Worm (Caenorhabditis elegans) whole organism, late embryonic: ENCODE results near the gene got-2.2.

Experiments
- C08G9.2 ChIP-seq: sonication (generic microtip); optimal IDR thresholded peaks from 2 replicates; lab custom pipeline; 2016; ENCODE audit warnings: mild to moderate bottlenecking, missing genetic modification characterization, moderate library complexity, missing compliant biosample characterization
- ama-1 ChIP-seq: fragments of 150-350 bp; optimal IDR thresholded peaks from 2 replicates; lab custom pipeline; 2014
- ceh-14 ChIP-seq: sonication (generic microtip); optimal IDR thresholded peaks from 2 replicates; lab custom pipeline; 2016; ENCODE audit warnings: missing genotype, missing genetic modification characterization, missing compliant biosample characterization
- eyg-1 ChIP-seq: sonication (generic microtip); optimal IDR thresholded peaks from 2 replicates; lab custom pipeline; 2016; ENCODE audit warnings: missing genotype, missing genetic modification characterization, missing compliant biosample characterization
- nhr-232 ChIP-seq: sonication (generic microtip); optimal IDR thresholded peaks from 2 replicates; lab custom pipeline; 2016; ENCODE audit warnings: missing genetic modification characterization, missing compliant biosample characterization
- pqm-1 ChIP-seq: sonication (generic microtip); optimal IDR thresholded peaks from 2 replicates; lab custom pipeline; 2016; ENCODE audit warnings: missing genetic modification characterization, missing compliant biosample characterization
- sox-4 ChIP-seq: sonication (generic microtip); optimal IDR thresholded peaks from 2 replicates; lab custom pipeline; 2017; ENCODE audit warnings: mild to moderate bottlenecking, missing genetic modification characterization, inconsistent platforms, missing compliant biosample characterization

DNA sequence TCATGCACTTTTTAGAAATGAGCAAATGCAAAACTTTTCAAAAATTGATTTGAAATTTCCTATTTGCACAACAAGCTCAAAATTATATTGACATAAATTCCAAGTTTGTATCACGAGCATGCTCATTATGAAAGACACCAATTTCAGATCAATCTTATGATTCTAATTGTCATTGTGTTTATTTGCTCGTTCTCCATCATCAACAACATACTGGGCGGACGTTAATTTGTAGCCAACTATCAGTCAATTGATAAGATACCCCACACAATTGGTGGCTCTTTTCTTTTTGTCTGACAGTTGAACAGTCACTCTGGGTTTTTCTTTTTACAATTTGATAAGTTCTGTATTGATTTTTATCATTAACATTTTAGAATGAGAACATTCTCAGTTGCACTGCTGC is 30.9 kb downstream of the got-2.2 start, which contains the start of gene lro-1:
- TF ChIP-seq ama-1 (lab: Kevin White, UChicago) (no peak), C08G9.2 (tag; lab: Kevin White, UChicago) (no peak), pqm-1 (tag; lab: Kevin White, UChicago) (no peak), nhr-232 (no peak), sox-4 (no peak), ceh-14 (tag; lab: Kevin White, UChicago) (no peak), eyg-1 (tag; lab: Kevin White, UChicago) (no peak)
